Worm (Caenorhabditis elegans) whole organism, early embryonic: ENCODE results near the gene F11G11.15.
"Not testable (repeated sequence)": the region's sequence is repeated elsewhere in the genome, so short reads cannot be mapped to it uniquely, and the experiment has no call there.

ENCODE experiments used
- B0310.2 ChIP-seq: sonication (generic microtip); optimal IDR thresholded peaks from 2 replicates; lab custom pipeline; 2016; ENCODE audit warnings: mild to moderate bottlenecking, missing genetic modification characterization, missing compliant biosample characterization
- F13C5.2 ChIP-seq: sonication (generic microtip); optimal IDR thresholded peaks from 2 replicates; lab custom pipeline; 2017; ENCODE audit warnings: mild to moderate bottlenecking, missing genetic modification characterization, inconsistent platforms, missing compliant biosample characterization
- aly-1 ChIP-seq: sonication (generic microtip); optimal IDR thresholded peaks from 2 replicates; lab custom pipeline; 2016; ENCODE audit warnings: missing genetic modification characterization, missing compliant biosample characterization
- ama-1 ChIP-seq: fragments of 150-350 bp; optimal IDR thresholded peaks from 2 replicates; lab custom pipeline; 2014
- ceh-13 ChIP-seq: fragments of 200-800 bp; sonication (Bioruptor generic); optimal IDR thresholded peaks from 2 replicates; lab custom pipeline; 2018; ENCODE audit warnings: mild to moderate bottlenecking, missing genetic modification characterization, missing compliant biosample characterization
- ceh-36 ChIP-seq: sonication (generic microtip); optimal IDR thresholded peaks from 2 replicates; lab custom pipeline; 2016; ENCODE audit warnings: missing genetic modification characterization, inconsistent platforms, missing compliant biosample characterization
- ets-7 ChIP-seq: sonication (generic microtip); optimal IDR thresholded peaks from 2 replicates; lab custom pipeline; 2016; ENCODE audit warnings: missing genotype, missing genetic modification characterization, missing compliant biosample characterization
- flt-1 ChIP-seq: fragments of 200-800 bp; sonication (Bioruptor generic); IDR thresholded peaks from 2 replicates; pipeline ENCODE4 v1.3.6; 2022; ENCODE audit warnings: missing genetic modification characterization, missing compliant biosample characterization
- hmbx-1 ChIP-seq: sonication (generic microtip); optimal IDR thresholded peaks from 2 replicates; lab custom pipeline; 2016; ENCODE audit warnings: mild to moderate bottlenecking, missing genetic modification characterization, missing compliant biosample characterization
- hmg-4 ChIP-seq: fragments of 200-800 bp; sonication (Bioruptor generic); optimal IDR thresholded peaks from 2 replicates; lab custom pipeline; 2018; ENCODE audit warnings: mild to moderate bottlenecking, missing genetic modification characterization, missing compliant biosample characterization
- pes-1 ChIP-seq: fragments of 200-800 bp; sonication (Bioruptor generic); IDR thresholded peaks from 2 replicates; pipeline ENCODE4 v1.3.6; 2022; ENCODE audit warnings: missing genetic modification reagents, missing genetic modification characterization, missing compliant biosample characterization
- tbx-11 ChIP-seq: fragments of 200-800 bp; sonication (Bioruptor generic); IDR thresholded peaks from 2 replicates; pipeline ENCODE4 v1.3.6; 2022; ENCODE audit warnings: missing genetic modification characterization, missing compliant biosample characterization
- tbx-37 ChIP-seq: fragments of 200-800 bp; sonication (Bioruptor generic); conservative IDR thresholded peaks from 2 replicates; pipeline ENCODE4 v1.3.6; 2022; ENCODE audit warnings: missing genetic modification reagents, missing genetic modification characterization, missing compliant biosample characterization
- tra-4 ChIP-seq: sonication (generic microtip); optimal IDR thresholded peaks from 2 replicates; lab custom pipeline; 2017; ENCODE audit warnings: missing genetic modification characterization, missing compliant biosample characterization

- TF ChIP-seq ama-1; hmg-4 (GFP tag; lab: Kevin White, UChicago); flt-1 (GFP tag; lab: Robert Waterston, UW); hmbx-1 (tag; lab: Kevin White, UChicago); tbx-37 (GFP tag; lab: Robert Waterston, UW); B0310.2 (tag; lab: Kevin White, UChicago); pes-1; aly-1 (tag; lab: Kevin White, UChicago); tra-4 (tag; lab: Kevin White, UChicago); ceh-13; ceh-36 (tag; lab: Kevin White, UChicago); tbx-11 (GFP tag; lab: Robert Waterston, UW); ets-7 (tag; lab: Kevin White, UChicago); F13C5.2 (tag; lab: Kevin White, UChicago): not testable (repeated sequence)
Measured at ce11 chrII:4860260-4860659, 14.4 kb upstream of the F11G11.15 start, which contains the start of the genes nspd-5 and F11G11.4.
